Fruit fly (Drosophila melanogaster): ENCODE data around the gene CG2930.

dm6 chrX:3870577-3870976 lies 1.8 kb downstream of the CG2930 start:
- TF ChIP-seq psq (optimal IDR thresholded peaks at IDR 0.05) (no peak), Sin3A (optimal IDR thresholded peaks at IDR 0.05) (no peak), Myc (optimal IDR thresholded peaks at IDR 0.05) (no peak)

All from Kc167 (cell line).